Fruit fly (Drosophila melanogaster) Kc167 (cell line): ENCODE results near the gene CG16865.

Source experiments
- Myc ChIP-seq: fragments of >200 bp; optimal IDR thresholded peaks from 2 replicates; lab custom pipeline; 2017; ENCODE audit warnings: missing external identifiers
- Sin3A ChIP-seq: fragments of >200 bp; optimal IDR thresholded peaks from 2 replicates; lab custom pipeline; 2018; ENCODE audit warnings: missing external identifiers
- h ChIP-seq: fragments of >200 bp; optimal IDR thresholded peaks from 3 replicates; lab custom pipeline; 2018; ENCODE audit warnings: missing external identifiers
- psq ChIP-seq: fragments of >200 bp; optimal IDR thresholded peaks from 2 replicates; lab custom pipeline; 2017; ENCODE audit warnings: missing external identifiers

- TF ChIP-seq Sin3A (lab: Kevin White, UChicago): no peak
- TF ChIP-seq psq: no peak
- TF ChIP-seq h: no peak
- no peak for TF ChIP-seq Myc (lab: Kevin White, UChicago)
Observed at dm6 chr2L:13811323-13811722, at the start of gene CG16865, which contains the start of gene Adat1.
